Worm (Caenorhabditis elegans) whole organism, L4/young adult: ENCODE data around the gene ZK1248.15.

Experiments used
- W03F9.2 ChIP-seq: fragments of 150-350 bp; optimal IDR thresholded peaks from 2 replicates; lab custom pipeline; 2014; ENCODE audit warnings: missing biosample characterization, missing genetic modification characterization
- dao-5 ChIP-seq: sonication (generic microtip); optimal IDR thresholded peaks from 2 replicates; lab custom pipeline; 2016; ENCODE audit warnings: missing genotype, missing genetic modification characterization, moderate library complexity, missing compliant biosample characterization
- him-1 ChIP-seq: sonication (generic microtip); optimal IDR thresholded peaks from 2 replicates; lab custom pipeline; 2016; ENCODE audit warnings: missing genotype, missing genetic modification reagents, missing genetic modification characterization, missing compliant biosample characterization

Gene ZK1248.15

DNA sequence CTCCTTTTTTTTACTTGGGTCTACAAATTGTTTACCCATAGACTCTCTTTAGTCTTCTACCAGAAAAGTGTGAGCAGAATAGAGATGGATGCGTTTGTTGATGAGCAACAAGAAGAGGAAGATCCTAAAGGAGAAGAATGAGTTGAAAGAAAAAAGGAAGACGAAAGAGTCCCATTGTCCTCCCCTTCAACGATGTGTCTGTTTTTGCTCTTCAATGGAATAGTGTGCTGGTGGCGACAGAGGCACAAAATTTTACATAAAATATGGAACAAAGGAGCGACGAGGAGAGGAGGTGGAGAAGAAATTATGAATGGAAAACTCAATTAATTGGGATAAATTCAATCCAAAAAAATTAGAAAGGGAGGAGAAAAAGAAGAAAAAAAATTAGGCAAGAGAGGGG lies 22.3 kb upstream of the ZK1248.15 start:
- TF ChIP-seq him-1 (tag; lab: Kevin White, UChicago) (no peak), W03F9.2 (no peak), dao-5 (tag; lab: Kevin White, UChicago) (no peak)

DNA sequence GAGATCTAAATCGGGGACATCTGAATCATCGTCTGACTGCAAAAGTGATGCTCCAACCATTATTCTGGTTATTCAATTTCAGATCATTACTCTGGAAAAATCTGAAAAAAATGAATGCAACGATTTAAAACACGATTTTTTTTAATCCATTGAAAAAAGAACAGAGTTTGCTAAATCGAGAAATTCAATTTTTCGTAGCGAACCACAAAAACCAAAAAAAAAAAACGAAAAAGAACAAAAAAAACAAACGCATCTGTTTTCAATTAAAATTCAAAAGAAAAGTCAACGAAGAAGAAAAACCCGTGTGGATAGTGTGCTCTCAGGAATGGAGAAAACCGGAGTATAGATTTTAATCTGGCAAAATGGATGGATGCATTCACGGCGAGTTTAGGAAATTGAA lies 20.0 kb upstream of the ZK1248.15 start, which contains the start of gene F55C12.4:
F55C12.4 (minus strand) TSS at position 101 of the 400 bp plus-strand sequence.
- TF ChIP-seq him-1 (tag; lab: Kevin White, UChicago) = no peak
- TF ChIP-seq dao-5 (tag; lab: Kevin White, UChicago) = no peak
- TF ChIP-seq W03F9.2 = no peak

DNA sequence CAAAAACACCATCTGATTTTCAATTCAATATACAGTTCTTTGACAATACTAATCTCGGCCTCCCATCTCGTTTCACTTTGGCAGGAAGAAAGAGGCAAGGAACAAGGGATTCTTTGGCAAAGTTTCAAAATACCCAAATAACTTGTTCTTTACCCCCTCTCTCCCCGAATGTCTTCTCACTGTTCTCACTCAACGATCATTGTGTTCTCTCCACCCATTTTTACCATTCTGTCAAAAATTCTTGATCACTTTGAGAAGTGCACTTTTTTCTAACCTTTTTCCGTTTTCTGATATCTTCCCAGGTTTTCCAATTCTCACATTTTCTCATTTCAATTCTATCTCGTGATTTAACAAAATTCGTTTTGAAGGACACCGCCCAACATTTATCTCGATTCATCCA lies 15.8 kb upstream of the ZK1248.15 start, which contains the start of gene H41C03.1:
H41C03.1 (plus strand) TSS at position 301 of the 400 bp plus-strand sequence.
- no peak for TF ChIP-seq him-1 (tag; lab: Kevin White, UChicago)
- no peak for TF ChIP-seq W03F9.2
- TF ChIP-seq dao-5 (tag; lab: Kevin White, UChicago) = no peak

DNA sequence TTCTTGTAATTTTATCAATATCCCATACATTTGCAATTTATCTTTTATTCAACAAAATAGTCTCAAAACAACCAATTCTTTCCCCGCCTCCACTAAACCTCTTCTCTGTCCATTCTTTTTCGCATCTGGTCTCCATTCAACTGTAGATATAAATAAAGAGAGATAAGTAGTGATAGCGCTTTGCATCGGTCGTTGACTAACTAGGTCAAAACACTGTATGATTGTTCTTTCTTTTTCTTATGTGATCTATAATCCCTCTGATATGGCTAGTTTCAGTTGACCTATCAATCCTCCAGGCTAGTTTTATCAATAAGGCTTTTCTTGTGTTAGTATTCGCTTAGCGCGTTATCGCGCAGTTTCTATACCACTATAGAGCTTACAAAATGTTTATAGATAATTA lies 14.9 kb upstream of the ZK1248.15 start:
- TF ChIP-seq W03F9.2 (no peak), him-1 (tag; lab: Kevin White, UChicago) (no peak), dao-5 (tag; lab: Kevin White, UChicago) (no peak)

DNA sequence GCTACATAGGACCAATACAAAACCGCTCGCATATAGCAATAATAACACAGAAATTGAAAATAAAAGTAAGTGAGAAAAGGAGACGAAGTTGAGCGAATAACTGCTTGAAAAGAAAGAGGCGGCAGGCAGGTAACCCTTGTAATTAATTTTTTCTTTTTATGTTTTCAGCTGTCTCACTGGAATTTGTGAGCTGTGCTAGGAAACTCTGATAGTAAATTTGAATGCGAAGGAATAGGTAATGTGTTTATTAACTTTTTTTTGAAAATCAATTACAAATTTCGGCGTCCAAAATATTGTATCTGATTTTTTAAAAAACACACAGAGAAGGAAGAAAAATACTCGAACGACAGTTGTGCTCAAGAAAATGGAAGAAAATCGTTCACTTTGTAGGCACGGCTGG lies 13.7 kb upstream of the ZK1248.15 start, which contains the start of gene H41C03.2:
H41C03.2 (minus strand) TSS at position 101 of the 400 bp plus-strand sequence.
- TF ChIP-seq him-1 (tag; lab: Kevin White, UChicago) (no peak), dao-5 (tag; lab: Kevin White, UChicago) (no peak), W03F9.2 (no peak)

DNA sequence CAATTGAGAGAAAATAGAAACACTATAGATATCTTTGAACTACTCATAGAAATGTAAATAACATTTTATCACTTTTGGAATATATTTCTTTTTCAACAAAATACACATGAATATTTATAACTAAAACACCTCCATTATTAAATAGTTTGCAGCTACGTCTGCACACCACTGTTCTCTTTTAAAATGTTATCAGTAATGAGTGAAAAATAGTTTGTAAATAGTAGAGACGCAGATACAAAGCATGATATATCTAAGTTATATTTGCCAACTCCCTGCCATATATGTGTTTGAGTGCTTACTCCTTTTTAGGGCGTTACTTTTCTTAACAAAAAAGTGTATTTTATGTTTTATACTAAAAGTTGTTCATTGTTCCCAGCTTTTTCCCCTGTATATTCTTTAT lies 7.8 kb upstream of the ZK1248.15 start:
- TF ChIP-seq dao-5 (tag; lab: Kevin White, UChicago) (no peak), W03F9.2 (no peak), him-1 (tag; lab: Kevin White, UChicago) (no peak)

DNA sequence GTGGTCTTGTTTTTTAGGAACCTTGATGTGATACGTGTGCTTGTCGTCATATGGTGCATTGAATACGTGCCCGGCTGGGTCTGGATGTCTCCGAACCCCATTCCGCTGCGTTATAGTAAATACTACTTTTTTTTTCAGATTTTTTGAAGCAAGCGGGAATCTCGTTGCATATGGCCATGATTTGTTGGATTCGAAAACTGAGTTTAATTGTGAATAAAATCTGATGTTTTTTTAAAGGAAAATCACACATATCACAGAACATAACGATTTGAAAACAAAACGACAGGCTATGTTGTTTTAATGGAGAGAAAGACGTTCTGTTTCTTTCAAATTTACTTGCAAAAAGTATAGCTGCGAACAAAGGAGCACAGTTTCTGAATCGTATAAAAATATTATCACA lies 7.1 kb upstream of the ZK1248.15 start, which contains the start of the genes ZK1248.17 and H41C03.3:
ZK1248.17 (minus strand) TSS at position 101 of the 400 bp plus-strand sequence.
H41C03.3 (plus strand) TSS at position 337 of the 400 bp plus-strand sequence.
- no peak for TF ChIP-seq him-1 (tag; lab: Kevin White, UChicago)
- TF ChIP-seq W03F9.2 = no peak
- no peak for TF ChIP-seq dao-5 (tag; lab: Kevin White, UChicago)

DNA sequence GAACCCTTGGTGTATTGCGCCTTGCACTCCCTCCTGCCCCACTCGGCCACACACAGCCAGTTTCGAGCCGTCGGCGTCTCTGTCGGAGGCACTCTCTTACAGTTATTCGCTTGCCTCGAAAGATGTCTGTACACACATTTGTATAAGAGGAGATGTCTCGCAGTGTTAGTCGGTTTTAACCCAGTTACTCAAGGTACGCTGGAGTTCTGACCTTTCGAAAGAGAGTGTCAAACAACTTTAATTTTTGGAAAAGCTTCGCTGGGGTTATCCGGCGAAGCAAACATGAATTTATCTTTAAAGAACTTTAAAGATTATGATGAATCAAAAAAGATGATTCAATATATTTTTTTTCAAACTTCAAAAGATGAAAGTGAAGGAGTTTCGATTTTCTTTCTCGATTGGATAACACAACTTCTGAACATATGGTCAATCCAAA lies 6.4 kb upstream of the ZK1248.15 start:
- peak; percentile 99 for TF ChIP-seq him-1 (tag; lab: Kevin White, UChicago)
- TF ChIP-seq W03F9.2 = peak; percentile 97
- TF ChIP-seq dao-5 (tag; lab: Kevin White, UChicago) = peak; percentile 92

DNA sequence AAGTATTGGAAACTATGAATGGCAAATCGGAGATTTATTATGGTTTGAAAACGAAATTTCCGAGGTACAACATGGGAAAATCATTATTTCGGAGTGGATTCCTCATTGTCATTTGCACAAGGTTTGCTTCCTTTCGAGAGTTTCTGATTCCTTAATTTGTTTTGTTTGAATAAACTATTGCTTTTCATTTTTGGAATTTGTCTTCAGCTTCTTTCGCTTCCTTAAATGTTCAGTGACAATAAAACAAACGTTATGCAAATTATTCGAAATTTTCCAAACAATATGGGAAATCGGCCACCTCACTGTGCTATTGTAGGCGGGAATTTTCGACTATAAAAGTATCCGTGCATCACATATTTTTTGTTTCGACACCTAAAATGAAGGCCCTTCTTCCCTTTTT lies 3.5 kb upstream of the ZK1248.15 start, which contains the start of gene nep-25:
nep-25 (plus strand) TSS at position 375 of the 400 bp plus-strand sequence.
- no peak for TF ChIP-seq him-1 (tag; lab: Kevin White, UChicago)
- TF ChIP-seq W03F9.2 = no peak
- no peak for TF ChIP-seq dao-5 (tag; lab: Kevin White, UChicago)

DNA sequence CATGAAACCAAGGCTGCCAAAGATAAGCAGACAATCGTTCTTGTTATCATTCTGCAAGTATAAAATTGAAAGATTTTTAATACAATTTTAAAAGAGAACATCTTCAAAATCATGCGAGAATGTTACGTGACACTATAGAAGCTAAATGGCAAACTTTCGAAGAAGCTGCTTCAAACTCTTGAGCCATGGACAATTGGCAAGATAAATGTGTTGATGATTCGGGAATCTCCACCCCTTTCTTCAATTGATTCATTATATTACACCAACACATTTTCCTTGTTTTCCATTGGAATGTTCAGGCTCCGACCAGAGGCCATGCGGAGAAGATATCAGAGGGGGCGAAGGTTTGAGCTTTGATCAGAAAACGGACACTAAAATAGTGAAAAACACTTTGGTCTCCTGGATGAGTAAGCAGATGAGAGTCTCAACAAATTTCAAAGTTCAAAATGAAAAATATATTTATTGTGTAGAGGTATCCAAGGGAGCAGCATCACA lies 2.7 kb upstream of the ZK1248.15 start, which contains the start of gene lec-5:
lec-5 (minus strand) TSS at position 51 of the 495 bp plus-strand sequence.
- TF ChIP-seq dao-5 (tag; lab: Kevin White, UChicago) (no peak), W03F9.2 (no peak), him-1 (tag; lab: Kevin White, UChicago) (no peak)

DNA sequence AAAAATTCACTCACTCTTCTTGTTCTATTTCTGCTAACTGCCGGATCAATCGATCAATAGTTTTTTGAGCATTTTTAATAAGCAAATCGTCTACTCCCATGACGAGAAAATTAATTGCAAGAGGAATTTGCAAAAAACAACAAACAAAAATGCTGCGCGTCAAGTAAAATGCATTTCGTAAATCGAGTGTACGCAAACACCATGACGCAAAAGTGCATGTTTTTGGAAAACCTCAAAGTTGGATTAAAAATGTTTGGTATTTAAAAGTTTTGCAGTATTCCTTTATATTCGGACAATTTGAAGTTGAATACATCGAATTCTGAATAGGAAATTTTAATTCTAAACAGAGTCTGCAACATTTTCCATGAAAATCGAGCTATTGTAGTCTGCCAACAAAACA lies 874 bp upstream of the ZK1248.15 start, which contains the start of gene ZK1248.19:
ZK1248.19 (minus strand) TSS at position 188 of the 400 bp plus-strand sequence.
- TF ChIP-seq W03F9.2 = peak; percentile 38
- no peak for TF ChIP-seq him-1 (tag; lab: Kevin White, UChicago)

DNA sequence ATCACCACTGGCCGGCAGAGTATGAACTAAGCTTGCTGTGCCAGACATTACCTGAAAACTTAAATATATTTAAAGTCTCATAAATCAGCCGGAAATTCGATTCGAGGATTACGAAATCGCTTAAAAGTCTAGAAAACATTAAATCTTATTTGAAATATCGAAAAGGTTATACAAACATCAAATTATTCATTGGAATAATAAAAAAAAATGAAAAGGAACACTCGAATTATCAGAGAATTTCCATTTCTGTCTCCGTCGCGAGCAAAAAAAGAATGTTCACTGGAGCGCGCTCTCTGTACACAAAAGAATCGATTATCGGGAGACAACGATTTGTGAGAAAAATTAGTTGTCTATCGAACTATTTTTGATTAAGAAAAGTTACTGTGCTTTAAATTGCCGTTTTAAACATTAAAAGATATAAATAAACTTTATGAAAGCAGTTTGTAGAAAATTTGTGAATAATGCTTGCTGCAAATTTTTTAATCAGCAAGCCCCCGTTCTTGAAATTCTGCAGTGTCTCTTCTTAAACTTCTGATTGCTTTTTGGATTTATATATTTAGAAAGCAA lies 2.1 kb downstream of the ZK1248.15 start, which contains the start of gene fzo-1:
fzo-1 (minus strand) TSS at position 51 of the 567 bp plus-strand sequence.
- no peak for TF ChIP-seq dao-5 (tag; lab: Kevin White, UChicago)
- TF ChIP-seq W03F9.2 = peak; percentile 34
- no peak for TF ChIP-seq him-1 (tag; lab: Kevin White, UChicago)

DNA sequence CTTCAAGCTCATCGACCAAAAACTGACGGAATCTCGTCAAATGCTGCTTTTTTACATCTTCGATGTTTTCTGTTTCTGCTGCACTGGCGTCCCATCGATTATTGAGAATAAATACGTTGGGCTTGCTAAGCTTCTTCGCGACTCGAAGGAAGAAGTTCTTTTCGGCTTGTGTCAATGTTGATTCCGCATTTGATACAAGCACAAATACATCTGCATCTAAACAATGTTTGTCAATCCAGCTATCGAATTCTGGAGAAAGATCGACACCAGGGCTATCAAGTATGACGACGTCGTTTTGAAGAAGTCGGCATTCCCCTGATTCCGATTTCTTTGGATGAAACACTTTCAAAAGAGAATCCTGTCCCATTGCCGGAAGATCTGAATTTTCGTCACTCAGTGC lies 3.2 kb downstream of the ZK1248.15 start:
- TF ChIP-seq him-1 (tag; lab: Kevin White, UChicago) (no peak), W03F9.2 (no peak), dao-5 (tag; lab: Kevin White, UChicago) (no peak)

DNA sequence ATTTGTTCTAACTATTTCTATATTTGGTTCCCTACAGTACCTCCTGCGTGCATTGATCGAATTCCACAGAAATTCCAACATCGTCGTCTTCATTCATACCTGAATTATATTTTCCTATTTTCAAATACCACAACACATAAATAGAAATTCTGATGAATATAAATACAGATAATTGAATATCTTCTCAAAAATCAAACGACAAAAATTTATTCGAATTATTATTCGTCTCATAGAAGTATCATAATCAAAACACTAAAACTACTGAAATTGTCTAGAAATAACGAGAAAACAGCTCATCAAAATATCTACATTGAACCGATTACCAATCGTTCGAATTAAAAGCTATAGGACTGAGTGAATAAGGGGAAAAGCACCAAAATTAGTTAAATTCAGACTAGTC lies 5.2 kb downstream of the ZK1248.15 start, which contains the start of gene gtap-1:
gtap-1 (minus strand) TSS at position 101 of the 400 bp plus-strand sequence.
- TF ChIP-seq him-1 (tag; lab: Kevin White, UChicago) = no peak
- no peak for TF ChIP-seq W03F9.2
